Fruit fly (Drosophila melanogaster) Kc167 (cell line): Measurements from ENCODE around the gene CG3040.

Source experiments
- Sin3A ChIP-seq: fragments of >200 bp; optimal IDR thresholded peaks from 2 replicates; lab custom pipeline; 2018; ENCODE audit warnings: missing external identifiers
- h ChIP-seq: fragments of >200 bp; optimal IDR thresholded peaks from 3 replicates; lab custom pipeline; 2018; ENCODE audit warnings: missing external identifiers
- psq ChIP-seq: fragments of >200 bp; optimal IDR thresholded peaks from 2 replicates; lab custom pipeline; 2017; ENCODE audit warnings: missing external identifiers
- ttk ChIP-seq: sonication (Bioruptor generic); optimal IDR thresholded peaks from 2 replicates; lab custom pipeline; 2017; ENCODE audit warnings: missing external identifiers

- TF ChIP-seq psq (lab: Kevin White, UChicago) (no peak), h (lab: Kevin White, UChicago) (no peak), ttk (no peak), Sin3A (lab: Kevin White, UChicago) (no peak)
These were observed 24.7 kb upstream of the CG3040 start for dm6 chrX:6997653-6998491.
